Worm (Caenorhabditis elegans) whole organism, L3 larva: ENCODE results near the gene C14E2.5.

Experiments
- R02D3.7 ChIP-seq: fragments of 150-350 bp; optimal IDR thresholded peaks from 2 replicates; lab custom pipeline; 2014; ENCODE audit warnings: missing biosample characterization, missing genetic modification characterization
- ZK546.5 ChIP-seq: sonication (generic microtip); optimal IDR thresholded peaks from 2 replicates; lab custom pipeline; 2017; ENCODE audit warnings: missing biosample characterization, missing genetic modification characterization
- egl-5 ChIP-seq: fragments of 150-350 bp; optimal IDR thresholded peaks from 2 replicates; lab custom pipeline; 2017; ENCODE audit warnings: missing biosample characterization, missing genetic modification reagents, missing genetic modification characterization, inconsistent platforms
- pha-4 ChIP-seq: fragments of 150-350 bp; optimal IDR thresholded peaks from 2 replicates; lab custom pipeline; 2014; ENCODE audit warnings: missing biosample characterization, missing genetic modification reagents, missing genetic modification characterization
- skn-1 ChIP-seq: fragments of 150-350 bp; optimal IDR thresholded peaks from 2 replicates; lab custom pipeline; 2014; ENCODE audit warnings: missing biosample characterization, missing genetic modification characterization
- zag-1 ChIP-seq: fragments of 150-350 bp; optimal IDR thresholded peaks from 2 replicates; lab custom pipeline; 2014; ENCODE audit warnings: missing biosample characterization, missing genetic modification characterization

DNA sequence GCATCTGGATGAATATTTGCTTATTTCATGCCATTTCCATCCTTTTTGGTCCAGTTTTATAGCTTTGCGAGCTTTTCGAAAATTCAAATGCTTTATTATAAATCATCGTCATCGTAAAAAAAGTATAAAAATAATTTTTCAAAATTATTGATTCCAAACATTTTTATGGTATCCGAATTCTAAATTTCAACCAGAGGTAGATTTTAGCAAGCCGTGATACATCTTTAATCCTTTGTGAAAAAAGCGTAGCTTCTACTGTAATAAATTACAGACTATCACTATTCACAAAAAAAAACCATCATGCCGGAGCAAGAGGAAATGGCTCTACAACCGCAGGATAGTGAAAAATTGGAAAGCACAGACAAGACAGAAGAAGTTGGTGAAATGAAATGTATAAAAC is 1.0 kb upstream of the C14E2.5 start, which contains the start of gene C14E2.1:
- TF ChIP-seq R02D3.7 (no peak), egl-5 (tag; lab: Kevin White, UChicago) (no peak), skn-1 (tag; lab: Kevin White, UChicago) (no peak), ZK546.5 (no peak), zag-1 (tag; lab: Kevin White, UChicago) (no peak), pha-4 (tag; lab: Kevin White, UChicago) (no peak)
